Worm (Caenorhabditis elegans) whole organism, L1 larva: ENCODE measurements around the gene C35B1.2.

Source experiments
- ama-1 ChIP-seq: fragments of 150-350 bp; optimal IDR thresholded peaks from 2 replicates; lab custom pipeline; 2014
- dpl-1 ChIP-seq, 3 experiments: fragments of 150-350 bp in 2 of 3; sonication (generic microtip) in 1 of 3; optimal IDR thresholded peaks; 2 replicates each; lab custom pipeline; 2014 to 2017; ENCODE audit warnings: missing biosample characterization in 3 of 3, missing genetic modification characterization in 3 of 3, missing genetic modification reagents in 3 of 3
- efl-3 ChIP-seq: fragments of 200-800 bp; sonication (Bioruptor generic); optimal IDR thresholded peaks from 2 replicates; lab custom pipeline; 2018; ENCODE audit warnings: mild to moderate bottlenecking, missing genetic modification characterization, missing compliant biosample characterization
- elt-3 ChIP-seq, 6 experiments: fragments of 150-350 bp in 1 of 6; sonication (generic microtip); optimal IDR thresholded peaks; 2 replicates each; lab custom pipeline; 2017 to 2018; ENCODE audit warnings: missing biosample characterization in 6 of 6, missing genetic modification characterization in 6 of 6, inconsistent platforms in 1 of 6
- ets-5 ChIP-seq: fragments of 200-800 bp; sonication (Bioruptor generic); IDR thresholded peaks from 2 replicates; pipeline ENCODE4 v1.3.6; 2022; ENCODE audit warnings: missing genetic modification characterization, missing compliant biosample characterization
- fos-1 ChIP-seq: fragments of 150-350 bp; optimal IDR thresholded peaks from 2 replicates; lab custom pipeline; 2014; ENCODE audit warnings: missing biosample characterization, missing genetic modification characterization
- mdl-1 ChIP-seq, 2 experiments: fragments of 150-350 bp; optimal IDR thresholded peaks; 2 replicates each; lab custom pipeline; 2014 to 2017; ENCODE audit warnings: missing biosample characterization in 2 of 2, missing genetic modification characterization in 2 of 2, inconsistent platforms in 1 of 2
- nhr-28 ChIP-seq: fragments of 150-350 bp; optimal IDR thresholded peaks from 2 replicates; lab custom pipeline; 2014; ENCODE audit warnings: missing biosample characterization, missing genetic modification characterization
- sptf-1 ChIP-seq: fragments of 150-350 bp; optimal IDR thresholded peaks from 2 replicates; lab custom pipeline; 2014; ENCODE audit warnings: missing biosample characterization, missing genetic modification characterization
- tbx-2 ChIP-seq: sonication (generic microtip); optimal IDR thresholded peaks from 2 replicates; lab custom pipeline; 2016; ENCODE audit warnings: missing genetic modification characterization, missing compliant biosample characterization
- ztf-11 ChIP-seq, 2 experiments: sonication (generic microtip); optimal IDR thresholded peaks; 2 replicates each; lab custom pipeline; 2016 to 2017; ENCODE audit warnings: missing genetic modification characterization in 2 of 2, missing biosample characterization in 1 of 2, missing compliant biosample characterization in 1 of 2

- TF ChIP-seq ama-1 (lab: Kevin White, UChicago) (no peak), efl-3 (no peak), dpl-1 (GFP tag; optimal IDR thresholded peaks at IDR 0.05; lab: Kevin White, UChicago) (no peak), tbx-2 (tag; lab: Kevin White, UChicago) (no peak), sptf-1 (no peak), ets-5 (GFP tag; lab: Robert Waterston, UW) (no peak), mdl-1 (tag; optimal IDR thresholded peaks at IDR 0.05; lab: Kevin White, UChicago) (no peak), fos-1 (tag; lab: Kevin White, UChicago) (no peak), ztf-11 (tag; optimal IDR thresholded peaks at IDR 0.05; lab: Kevin White, UChicago) (no peak), nhr-28 (tag; lab: Kevin White, UChicago) (no peak), elt-3 (tag; optimal IDR thresholded peaks at IDR 0.05; lab: Kevin White, UChicago) (no peak)
These were observed 1.9 kb upstream of the C35B1.2 start, which contains the start of gene C35B1.5 for ce11 chrIV:4084109-4084508.
